Worm (Caenorhabditis elegans) whole organism, L3 larva: ENCODE measurements around the gene acp-5.

Source experiments
- R02D3.7 ChIP-seq: fragments of 150-350 bp; optimal IDR thresholded peaks from 2 replicates; lab custom pipeline; 2014; ENCODE audit warnings: missing biosample characterization, missing genetic modification characterization
- ZK546.5 ChIP-seq: sonication (generic microtip); optimal IDR thresholded peaks from 2 replicates; lab custom pipeline; 2017; ENCODE audit warnings: missing biosample characterization, missing genetic modification characterization
- aly-2 ChIP-seq: fragments of 150-350 bp; optimal IDR thresholded peaks from 2 replicates; lab custom pipeline; 2014; ENCODE audit warnings: missing biosample characterization, missing genetic modification characterization
- ama-1 ChIP-seq: fragments of 150-350 bp; optimal IDR thresholded peaks from 2 replicates; lab custom pipeline; 2018
- ceh-16 ChIP-seq: sonication (generic microtip); optimal IDR thresholded peaks from 2 replicates; lab custom pipeline; 2017; ENCODE audit warnings: missing biosample characterization, missing genetic modification characterization
- ceh-28 ChIP-seq: fragments of 150-350 bp; optimal IDR thresholded peaks from 2 replicates; lab custom pipeline; 2014; ENCODE audit warnings: missing biosample characterization, missing genetic modification reagents, missing genetic modification characterization
- ceh-82 ChIP-seq: fragments of 150-350 bp; optimal IDR thresholded peaks from 2 replicates; lab custom pipeline; 2014; ENCODE audit warnings: missing biosample characterization, missing genetic modification characterization
- ceh-9 ChIP-seq: sonication (generic microtip); optimal IDR thresholded peaks from 2 replicates; lab custom pipeline; 2018; ENCODE audit warnings: missing biosample characterization, missing genetic modification characterization
- daf-12 ChIP-seq: fragments of 150-350 bp; optimal IDR thresholded peaks from 2 replicates; lab custom pipeline; 2014; ENCODE audit warnings: missing biosample characterization, missing genetic modification reagents, missing genetic modification characterization
- egl-27 ChIP-seq: sonication (generic microtip); optimal IDR thresholded peaks from 4 replicates; lab custom pipeline; 2017; ENCODE audit warnings: missing biosample characterization, missing genetic modification reagents, missing genetic modification characterization
- egl-5 ChIP-seq: fragments of 150-350 bp; optimal IDR thresholded peaks from 2 replicates; lab custom pipeline; 2017; ENCODE audit warnings: missing biosample characterization, missing genetic modification reagents, missing genetic modification characterization, inconsistent platforms
- elt-1 ChIP-seq: fragments of 150-350 bp; optimal IDR thresholded peaks from 2 replicates; lab custom pipeline; 2014; ENCODE audit warnings: missing biosample characterization, missing genetic modification characterization
- elt-2 ChIP-seq: sonication (generic microtip); optimal IDR thresholded peaks from 2 replicates; lab custom pipeline; 2016; ENCODE audit warnings: missing genetic modification reagents, mild to moderate bottlenecking, missing genetic modification characterization, missing compliant biosample characterization
- elt-3 ChIP-seq, 3 experiments: fragments of 150-350 bp in 1 of 3; sonication (generic microtip) in 2 of 3; optimal IDR thresholded peaks; 2 replicates in 2 of 3; 4 replicates in 1 of 3; lab custom pipeline; 2014 to 2017; ENCODE audit warnings: missing biosample characterization in 3 of 3, missing genetic modification characterization in 3 of 3
- eor-1 ChIP-seq, 2 experiments: fragments of 150-350 bp; optimal IDR thresholded peaks; 2 replicates each; lab custom pipeline; 2014 to 2018; ENCODE audit warnings: missing biosample characterization in 2 of 2, missing genetic modification characterization in 2 of 2
- fkh-10 ChIP-seq: sonication (generic microtip); optimal IDR thresholded peaks from 2 replicates; lab custom pipeline; 2017; ENCODE audit warnings: missing biosample characterization, missing genetic modification reagents, missing genetic modification characterization
- fkh-2 ChIP-seq: fragments of 150-350 bp; optimal IDR thresholded peaks from 2 replicates; lab custom pipeline; 2014; ENCODE audit warnings: missing biosample characterization, missing genetic modification reagents, missing genetic modification characterization
- fos-1 ChIP-seq: fragments of 150-350 bp; optimal IDR thresholded peaks from 2 replicates; lab custom pipeline; 2014; ENCODE audit warnings: missing biosample characterization, missing genetic modification characterization
- hmg-11 ChIP-seq: sonication (generic microtip); optimal IDR thresholded peaks from 2 replicates; lab custom pipeline; 2016; ENCODE audit warnings: missing genetic modification characterization, missing compliant biosample characterization
- jun-1 ChIP-seq: fragments of 150-350 bp; optimal IDR thresholded peaks from 2 replicates; lab custom pipeline; 2014; ENCODE audit warnings: missing biosample characterization, missing genetic modification reagents, missing genetic modification characterization
- lin-15B ChIP-seq: fragments of 150-350 bp; optimal IDR thresholded peaks from 2 replicates; lab custom pipeline; 2014; ENCODE audit warnings: missing biosample characterization, missing genetic modification characterization
- lin-39 ChIP-seq: fragments of 150-350 bp; optimal IDR thresholded peaks from 2 replicates; lab custom pipeline; 2018; ENCODE audit warnings: missing biosample characterization, missing genetic modification reagents, missing genetic modification characterization
- lsy-12 ChIP-seq: sonication (generic microtip); optimal IDR thresholded peaks from 2 replicates; lab custom pipeline; 2016; ENCODE audit warnings: mild to moderate bottlenecking, missing genetic modification characterization, missing compliant biosample characterization
- mdl-1 ChIP-seq: fragments of 150-350 bp; optimal IDR thresholded peaks from 2 replicates; lab custom pipeline; 2014; ENCODE audit warnings: missing biosample characterization, missing genetic modification characterization
- mml-1 ChIP-seq: fragments of 150-350 bp; sonication (generic microtip); optimal IDR thresholded peaks from 3 replicates; lab custom pipeline; 2014; ENCODE audit warnings: missing biosample characterization, missing genetic modification characterization
- nfya-1 ChIP-seq: sonication (generic microtip); optimal IDR thresholded peaks from 2 replicates; lab custom pipeline; 2017; ENCODE audit warnings: missing genetic modification characterization, mild to moderate bottlenecking, missing compliant biosample characterization, antibody characterized with exemption, moderate library complexity; ENCODE audit not compliant: insufficient read depth
- nhr-11 ChIP-seq: fragments of 150-350 bp; optimal IDR thresholded peaks from 2 replicates; lab custom pipeline; 2014; ENCODE audit warnings: missing biosample characterization, missing genetic modification characterization
- nhr-12 ChIP-seq: fragments of 150-350 bp; optimal IDR thresholded peaks from 2 replicates; lab custom pipeline; 2014; ENCODE audit warnings: missing biosample characterization, missing genetic modification characterization
- nhr-23 ChIP-seq: fragments of 150-350 bp; optimal IDR thresholded peaks from 2 replicates; lab custom pipeline; 2014; ENCODE audit warnings: missing biosample characterization, missing genetic modification reagents, missing genetic modification characterization
- nhr-237 ChIP-seq: fragments of 150-350 bp; optimal IDR thresholded peaks from 2 replicates; lab custom pipeline; 2014; ENCODE audit warnings: missing biosample characterization, missing genetic modification characterization
- nhr-25 ChIP-seq: sonication (generic microtip); optimal IDR thresholded peaks from 2 replicates; lab custom pipeline; 2017; ENCODE audit warnings: missing biosample characterization, missing genetic modification characterization
- nhr-28 ChIP-seq: fragments of 150-350 bp; optimal IDR thresholded peaks from 2 replicates; lab custom pipeline; 2014; ENCODE audit warnings: missing biosample characterization, missing genetic modification characterization
- nhr-43 ChIP-seq: sonication (generic microtip); optimal IDR thresholded peaks from 2 replicates; lab custom pipeline; 2016; ENCODE audit warnings: mild to moderate bottlenecking, missing genetic modification characterization, missing compliant biosample characterization; ENCODE audit not compliant: poor library complexity, severe bottlenecking
- nhr-67 ChIP-seq: fragments of 150-350 bp; optimal IDR thresholded peaks from 2 replicates; lab custom pipeline; 2014; ENCODE audit warnings: missing biosample characterization, missing genetic modification characterization
- nhr-76 ChIP-seq: fragments of 150-350 bp; sonication (generic microtip); optimal IDR thresholded peaks from 5 replicates; lab custom pipeline; 2014; ENCODE audit warnings: missing biosample characterization, missing genetic modification characterization
- nhr-77 ChIP-seq: fragments of 150-350 bp; optimal IDR thresholded peaks from 2 replicates; lab custom pipeline; 2014; ENCODE audit warnings: missing biosample characterization, missing genetic modification characterization
- pha-4 ChIP-seq: fragments of 150-350 bp; optimal IDR thresholded peaks from 2 replicates; lab custom pipeline; 2014; ENCODE audit warnings: missing biosample characterization, missing genetic modification reagents, missing genetic modification characterization
- pqm-1 ChIP-seq: fragments of 150-350 bp; optimal IDR thresholded peaks from 2 replicates; lab custom pipeline; 2017; ENCODE audit warnings: missing biosample characterization, missing genetic modification characterization, inconsistent platforms
- sea-2 ChIP-seq: fragments of 150-350 bp; sonication (generic microtip); optimal IDR thresholded peaks from 4 replicates; lab custom pipeline; 2014; ENCODE audit warnings: missing biosample characterization, missing genetic modification reagents, missing genetic modification characterization
- skn-1 ChIP-seq: fragments of 150-350 bp; optimal IDR thresholded peaks from 2 replicates; lab custom pipeline; 2014; ENCODE audit warnings: missing biosample characterization, missing genetic modification characterization
- snpc-4 ChIP-seq: fragments of 150-350 bp; optimal IDR thresholded peaks from 2 replicates; lab custom pipeline; 2014; ENCODE audit warnings: missing biosample characterization, missing genetic modification characterization
- tbx-2 ChIP-seq: sonication (generic microtip); optimal IDR thresholded peaks from 2 replicates; lab custom pipeline; 2016; ENCODE audit warnings: mild to moderate bottlenecking, missing genetic modification characterization, missing compliant biosample characterization
- unc-39 ChIP-seq: sonication (generic microtip); optimal IDR thresholded peaks from 4 replicates; lab custom pipeline; 2017; ENCODE audit warnings: missing biosample characterization, missing genetic modification characterization
- unc-62 ChIP-seq: fragments of 150-350 bp; sonication (generic microtip); optimal IDR thresholded peaks from 4 replicates; lab custom pipeline; 2014; ENCODE audit warnings: missing biosample characterization, missing genetic modification reagents, missing genetic modification characterization
- zag-1 ChIP-seq: fragments of 150-350 bp; optimal IDR thresholded peaks from 2 replicates; lab custom pipeline; 2014; ENCODE audit warnings: missing biosample characterization, missing genetic modification characterization
- ztf-11 ChIP-seq: fragments of 150-350 bp; optimal IDR thresholded peaks from 2 replicates; lab custom pipeline; 2014; ENCODE audit warnings: missing biosample characterization, missing genetic modification characterization
- ztf-4 ChIP-seq: fragments of 150-350 bp; optimal IDR thresholded peaks from 2 replicates; lab custom pipeline; 2014; ENCODE audit warnings: missing biosample characterization, missing genetic modification characterization

acp-5 gene

ce11 chrX:5839643-5840042 is 10.4 kb downstream of the acp-5 start, which contains the start of gene dct-11:
dct-11 (minus strand) TSS chrX:5839778.
- TF ChIP-seq pqm-1 (tag; lab: Kevin White, UChicago) (peak; percentile 93), egl-27 (tag; lab: Kevin White, UChicago) (no peak), zag-1 (tag; lab: Kevin White, UChicago) (no peak), nhr-23 (tag; lab: Kevin White, UChicago) (no peak), elt-2 (tag; lab: Kevin White, UChicago) (peak; percentile 94), ceh-16 (tag; lab: Kevin White, UChicago) (no peak), jun-1 (peak; percentile 27), fkh-2 (tag; lab: Kevin White, UChicago) (no peak), pha-4 (tag; lab: Kevin White, UChicago) (peak; percentile 31), ceh-28 (tag; lab: Kevin White, UChicago) (no peak), nhr-11 (tag; lab: Kevin White, UChicago) (no peak), mdl-1 (tag; lab: Kevin White, UChicago) (no peak)

- peak; percentile 32 for TF ChIP-seq nhr-67 (tag; lab: Kevin White, UChicago)
- no peak for TF ChIP-seq aly-2 (tag; lab: Kevin White, UChicago)
- TF ChIP-seq ceh-16 (tag; lab: Kevin White, UChicago), result peak; percentile 78
- peak; percentile 78 for TF ChIP-seq daf-12 (tag; lab: Kevin White, UChicago)
- TF ChIP-seq lin-39 (tag; lab: Kevin White, UChicago), result peak; percentile 98
- no peak for TF ChIP-seq nhr-12
- TF ChIP-seq nhr-77 (tag; lab: Kevin White, UChicago), result peak; percentile 93
- TF ChIP-seq nhr-25 (tag; lab: Kevin White, UChicago), result peak; percentile 100
- peak; percentile 74 for TF ChIP-seq zag-1 (tag; lab: Kevin White, UChicago)
- TF ChIP-seq skn-1 (tag; lab: Kevin White, UChicago), result peak; percentile 97
- peak; percentile 90 for TF ChIP-seq R02D3.7 (tag; lab: Kevin White, UChicago)
- peak; percentile 100 for TF ChIP-seq nhr-23 (tag; lab: Kevin White, UChicago)
- peak in 2 of 3 experiments; percentile 95 to 99 for TF ChIP-seq elt-3 (tag; optimal IDR thresholded peaks at IDR 0.05; lab: Kevin White, UChicago)
- TF ChIP-seq unc-39 (tag; lab: Kevin White, UChicago), result peak; percentile 7
- TF ChIP-seq ama-1 (lab: Kevin White, UChicago), result peak; percentile 94
- peak; percentile 93 for TF ChIP-seq snpc-4 (tag; lab: Kevin White, UChicago)
- TF ChIP-seq nhr-76 (tag; lab: Kevin White, UChicago), result peak; percentile 87
- peak; percentile 99 for TF ChIP-seq lin-15B
- peak; percentile 100 for TF ChIP-seq pha-4 (tag; lab: Kevin White, UChicago)
- TF ChIP-seq tbx-2, result peak; percentile 95
- peak; percentile 99 for TF ChIP-seq elt-2 (tag; lab: Kevin White, UChicago)
- TF ChIP-seq fos-1 (tag; lab: Kevin White, UChicago), result peak; percentile 98
- peak; percentile 50 for TF ChIP-seq ZK546.5 (tag; lab: Kevin White, UChicago)
- no peak for TF ChIP-seq ztf-11 (tag; lab: Kevin White, UChicago)
- TF ChIP-seq nfya-1 (tag; lab: Kevin White, UChicago), result peak; percentile 98
- TF ChIP-seq ztf-4, result peak; percentile 94
- no peak for TF ChIP-seq nhr-237
- TF ChIP-seq egl-27 (tag; lab: Kevin White, UChicago), result peak; percentile 95
- TF ChIP-seq lsy-12 (tag; lab: Kevin White, UChicago), result peak; percentile 98
- TF ChIP-seq eor-1 (tag; optimal IDR thresholded peaks at IDR 0.05; lab: Kevin White, UChicago), result peak in 1 of 2 experiments; percentile 36
- TF ChIP-seq jun-1, result peak; percentile 99
- peak; percentile 97 for TF ChIP-seq nhr-11 (tag; lab: Kevin White, UChicago)
- TF ChIP-seq ceh-82 (tag; lab: Kevin White, UChicago), result peak; percentile 94
- peak; percentile 96 for TF ChIP-seq mdl-1 (tag; lab: Kevin White, UChicago)
- peak; percentile 36 for TF ChIP-seq mml-1 (tag; lab: Kevin White, UChicago)
- peak; percentile 98 for TF ChIP-seq pqm-1 (tag; lab: Kevin White, UChicago)
- no peak for TF ChIP-seq sea-2 (GFP tag; lab: Kevin White, UChicago)
- TF ChIP-seq fkh-2 (tag; lab: Kevin White, UChicago), result peak; percentile 62
- peak; percentile 87 for TF ChIP-seq nhr-28
- TF ChIP-seq ceh-9 (tag; lab: Kevin White, UChicago), result no peak
- TF ChIP-seq egl-5 (tag; lab: Kevin White, UChicago), result peak; percentile 97
- TF ChIP-seq unc-62 (GFP tag; lab: Kevin White, UChicago), result peak; percentile 96
- peak; percentile 93 for TF ChIP-seq hmg-11 (tag; lab: Kevin White, UChicago)
- peak; percentile 92 for TF ChIP-seq ceh-28 (tag; lab: Kevin White, UChicago)
- peak; percentile 97 for TF ChIP-seq fkh-10
- peak; percentile 97 for TF ChIP-seq nhr-43 (tag; lab: Kevin White, UChicago)
- TF ChIP-seq elt-1 (tag; lab: Kevin White, UChicago), result peak; percentile 90
Observed at ce11 chrX:5841060-5841642, 11.9 kb downstream of the acp-5 start, which contains the start of gene puf-9. puf-9 (plus strand) TSS chrX:5841592.
